Fruit fly (Drosophila melanogaster) whole organism, embryonic: Measurements from ENCODE around the gene Ctr1A.

Experiments
- CG10209 ChIP-seq: fragments of 200-800 bp; sonication (Bioruptor generic); optimal IDR thresholded peaks from 3 replicates; lab custom pipeline; 2017; ENCODE audit warnings: missing biosample characterization, mild to moderate bottlenecking, missing genetic modification characterization, missing genetic modification reagents
- CG11560 ChIP-seq: fragments of 200-800 bp; sonication (Bioruptor generic); IDR thresholded peaks from 3 replicates; pipeline ENCODE4 v1.3.6; 2022; ENCODE audit warnings: missing biosample characterization, missing genetic modification characterization
- CG12236 ChIP-seq: fragments of 200-800 bp; sonication (Bioruptor generic); optimal IDR thresholded peaks from 2 replicates; lab custom pipeline; 2016; ENCODE audit warnings: missing biosample characterization, missing genetic modification characterization
- CG12942 ChIP-seq: fragments of 200-800 bp; sonication (Bioruptor generic); optimal IDR thresholded peaks from 3 replicates; lab custom pipeline; 2016; ENCODE audit warnings: missing biosample characterization, missing genetic modification characterization
- CG14710 ChIP-seq: fragments of 200-800 bp; sonication (Bioruptor generic); optimal IDR thresholded peaks from 3 replicates; lab custom pipeline; 2019; ENCODE audit warnings: missing biosample characterization, mild to moderate bottlenecking, missing genetic modification characterization, moderate library complexity
- CG16779 ChIP-seq: fragments of 200-800 bp; sonication (Bioruptor generic); IDR thresholded peaks from 2 replicates; pipeline ENCODE4 v1.3.6; 2022; ENCODE audit warnings: missing biosample characterization, missing genetic modification characterization
- CG17361 ChIP-seq: fragments of 200-800 bp; sonication (Bioruptor generic); IDR thresholded peaks from 3 replicates; pipeline ENCODE4 v1.3.6; 2022; ENCODE audit warnings: missing biosample characterization, missing genetic modification characterization
- CG17829 ChIP-seq: fragments of 200-800 bp; optimal IDR thresholded peaks from 2 replicates; lab custom pipeline; 2019; ENCODE audit warnings: missing biosample characterization, mild to moderate bottlenecking, missing genetic modification characterization, moderate library complexity
- CG18619 ChIP-seq: fragments of 200-800 bp; sonication (Bioruptor generic); optimal IDR thresholded peaks from 3 replicates; lab custom pipeline; 2017; ENCODE audit warnings: missing biosample characterization, mild to moderate bottlenecking, missing genetic modification characterization
- CG2120 ChIP-seq: fragments of 200-800 bp; sonication (Bioruptor generic); optimal IDR thresholded peaks from 3 replicates; lab custom pipeline; 2016; ENCODE audit warnings: missing biosample characterization, missing genetic modification characterization
- CG30431 ChIP-seq: fragments of 200-800 bp; sonication (Bioruptor generic); optimal IDR thresholded peaks from 2 replicates; lab custom pipeline; 2017; ENCODE audit warnings: missing biosample characterization, missing genetic modification characterization
- CG31388 ChIP-seq: fragments of 200-800 bp; sonication (Bioruptor generic); optimal IDR thresholded peaks from 2 replicates; lab custom pipeline; 2016; ENCODE audit warnings: missing biosample characterization, missing genetic modification characterization
- CG3281 ChIP-seq: fragments of 200-800 bp; sonication (Bioruptor generic); optimal IDR thresholded peaks from 3 replicates; lab custom pipeline; 2017; ENCODE audit warnings: missing biosample characterization, mild to moderate bottlenecking, missing genetic modification characterization
- CG3407 ChIP-seq: fragments of 200-800 bp; sonication (Bioruptor generic); optimal IDR thresholded peaks from 2 replicates; lab custom pipeline; 2018; ENCODE audit warnings: missing biosample characterization, mild to moderate bottlenecking, missing genetic modification characterization
- CG34224 ChIP-seq: fragments of 200-800 bp; sonication (Bioruptor generic); IDR thresholded peaks from 3 replicates; pipeline ENCODE4 v1.3.6; 2022; ENCODE audit warnings: missing biosample characterization, missing genetic modification characterization; ENCODE audit not compliant: partially characterized antibody
- CG4282 ChIP-seq: fragments of 200-800 bp; sonication (Bioruptor generic); optimal IDR thresholded peaks from 2 replicates; lab custom pipeline; 2016; ENCODE audit warnings: missing biosample characterization, missing genetic modification characterization
- CG4360 ChIP-seq: fragments of 200-800 bp; sonication (Bioruptor generic); IDR thresholded peaks from 2 replicates; pipeline ENCODE4 v1.3.6; 2022; ENCODE audit warnings: missing biosample characterization, missing genetic modification characterization
- CG5245 ChIP-seq: fragments of 200-800 bp; sonication (Bioruptor generic); optimal IDR thresholded peaks from 3 replicates; lab custom pipeline; 2016; ENCODE audit warnings: missing biosample characterization, missing genetic modification characterization
- CG9727 ChIP-seq: fragments of 200-800 bp; sonication (Bioruptor generic); optimal IDR thresholded peaks from 3 replicates; lab custom pipeline; 2017; ENCODE audit warnings: missing biosample characterization, mild to moderate bottlenecking, missing genetic modification characterization
- Camta ChIP-seq: fragments of 200-800 bp; sonication (Bioruptor generic); optimal IDR thresholded peaks from 2 replicates; lab custom pipeline; 2016; ENCODE audit warnings: missing biosample characterization, missing genetic modification characterization
- D19B ChIP-seq: fragments of 200-800 bp; sonication (Bioruptor generic); optimal IDR thresholded peaks from 2 replicates; lab custom pipeline; 2017; ENCODE audit warnings: missing biosample characterization, mild to moderate bottlenecking, missing genetic modification characterization
- E2f1 ChIP-seq: fragments of 200-800 bp; sonication (Bioruptor generic); IDR thresholded peaks from 2 replicates; pipeline ENCODE4 v1.3.6; 2022; ENCODE audit warnings: missing biosample characterization, missing genetic modification characterization
- Eip74EF ChIP-seq, 2 experiments: fragments of 200-800 bp in 1 of 2; fragments of >200 bp in 1 of 2; sonication (Bioruptor generic) in 1 of 2; optimal IDR thresholded peaks; 2 replicates each; lab custom pipeline; 2017 to 2019; ENCODE audit warnings: missing biosample characterization in 2 of 2, missing genetic modification characterization in 2 of 2, mild to moderate bottlenecking in 1 of 2, moderate library complexity in 1 of 2
- Ets65A ChIP-seq: fragments of 200-800 bp; sonication (Bioruptor generic); peaks from one replicate; lab custom pipeline; 2016; ENCODE audit warnings: missing biosample characterization, missing genetic modification characterization
- HLH3B ChIP-seq: fragments of 200-800 bp; sonication (Bioruptor generic); IDR thresholded peaks from 2 replicates; pipeline ENCODE4 v1.3.6; 2022; ENCODE audit warnings: missing biosample characterization, missing genetic modification characterization
- NC2α ChIP-seq: fragments of 200-800 bp; sonication (Bioruptor generic); optimal IDR thresholded peaks from 2 replicates; lab custom pipeline; 2016; ENCODE audit warnings: missing biosample characterization, missing genetic modification characterization
- Ptx1 ChIP-seq: fragments of 200-800 bp; sonication (Bioruptor generic); IDR thresholded peaks from 2 replicates; pipeline ENCODE4 v1.3.6; 2022; ENCODE audit warnings: missing biosample characterization, missing genetic modification characterization
- Scr ChIP-seq: fragments of 200-800 bp; sonication (Bioruptor generic); IDR thresholded peaks from 2 replicates; pipeline ENCODE4 v1.3.6; 2022; ENCODE audit warnings: missing biosample characterization, missing genetic modification characterization; ENCODE audit not compliant: partially characterized antibody
- Sox100B ChIP-seq: fragments of 200-800 bp; sonication (Bioruptor generic); optimal IDR thresholded peaks from 3 replicates; lab custom pipeline; 2018; ENCODE audit warnings: missing biosample characterization, mild to moderate bottlenecking, missing genetic modification characterization
- Taf1 ChIP-seq: fragments of 200-800 bp; sonication (Bioruptor generic); IDR thresholded peaks from 2 replicates; pipeline ENCODE4 v1.3.6; 2022; ENCODE audit warnings: missing biosample characterization, missing genetic modification characterization
- Tbp ChIP-seq: fragments of >200 bp; optimal IDR thresholded peaks from 2 replicates; lab custom pipeline; 2018; ENCODE audit warnings: missing biosample characterization, missing genetic modification characterization
- ash1 ChIP-seq: fragments of 200-800 bp; sonication (Bioruptor generic); optimal IDR thresholded peaks from 2 replicates; lab custom pipeline; 2018; ENCODE audit warnings: missing biosample characterization, mild to moderate bottlenecking, missing genetic modification characterization
- bbx ChIP-seq: fragments of 200-800 bp; sonication (Bioruptor generic); IDR thresholded peaks from 2 replicates; pipeline ENCODE4 v1.3.6; 2022; ENCODE audit warnings: missing biosample characterization, missing genetic modification characterization; ENCODE audit not compliant: partially characterized antibody
- chif ChIP-seq, 2 experiments: fragments of 200-800 bp; sonication (Bioruptor generic); optimal IDR thresholded peaks; 3 replicates each; lab custom pipeline; 2016; ENCODE audit warnings: missing biosample characterization in 2 of 2, missing genetic modification characterization in 2 of 2
- chinmo ChIP-seq: fragments of 200-800 bp; sonication (Bioruptor generic); IDR thresholded peaks from 4 replicates; pipeline ENCODE4 v1.3.6; 2022; ENCODE audit warnings: missing biosample characterization, missing genetic modification characterization; ENCODE audit not compliant: partially characterized antibody
- crol ChIP-seq: fragments of 200-800 bp; sonication (Bioruptor generic); IDR thresholded peaks from 2 replicates; pipeline ENCODE4 v1.3.6; 2022; ENCODE audit warnings: missing biosample characterization, missing genetic modification characterization
- da ChIP-seq: fragments of 200-800 bp; sonication (Bioruptor generic); optimal IDR thresholded peaks from 2 replicates; lab custom pipeline; 2016; ENCODE audit warnings: missing biosample characterization, missing genetic modification characterization
- gcm2 ChIP-seq: fragments of 200-800 bp; sonication (Bioruptor generic); optimal IDR thresholded peaks from 2 replicates; lab custom pipeline; 2016; ENCODE audit warnings: missing biosample characterization, missing genetic modification characterization
- hbn ChIP-seq: fragments of 200-800 bp; sonication (Bioruptor generic); IDR thresholded peaks from 2 replicates; pipeline ENCODE4 v1.3.6; 2022; ENCODE audit warnings: missing biosample characterization, missing genetic modification characterization; ENCODE audit not compliant: partially characterized antibody
- ind ChIP-seq: fragments of 200-800 bp; sonication (Bioruptor generic); optimal IDR thresholded peaks from 3 replicates; lab custom pipeline; 2016; ENCODE audit warnings: missing biosample characterization, missing genetic modification characterization
- lola ChIP-seq, 3 experiments: fragments of >200 bp in 2 of 3; fragments of 200-800 bp in 1 of 3; sonication (Bioruptor generic) in 1 of 3; optimal IDR thresholded peaks; 2 replicates each; lab custom pipeline; 2017 to 2019; ENCODE audit warnings: missing biosample characterization in 3 of 3, missing genetic modification characterization in 3 of 3, mild to moderate bottlenecking in 1 of 3, moderate library complexity in 1 of 3
- nerfin-1 ChIP-seq: fragments of 200-800 bp; sonication (Bioruptor generic); optimal IDR thresholded peaks from 3 replicates; lab custom pipeline; 2019; ENCODE audit warnings: missing biosample characterization, mild to moderate bottlenecking, missing genetic modification characterization, moderate library complexity
- nmo ChIP-seq: fragments of 200-800 bp; sonication (Bioruptor generic); optimal IDR thresholded peaks from 2 replicates; lab custom pipeline; 2018; ENCODE audit warnings: missing biosample characterization, mild to moderate bottlenecking, missing genetic modification characterization, moderate library complexity
- otp ChIP-seq: fragments of 200-800 bp; sonication (Bioruptor generic); IDR thresholded peaks from 3 replicates; pipeline ENCODE4, ENCODE4 v1.3.6; 2022; ENCODE audit warnings: missing biosample characterization, missing genetic modification characterization
- pb ChIP-seq: fragments of 200-800 bp; sonication (Bioruptor generic); optimal IDR thresholded peaks from 3 replicates; lab custom pipeline; 2016; ENCODE audit warnings: missing biosample characterization, missing genetic modification characterization
- sens ChIP-seq: fragments of 200-800 bp; sonication (Bioruptor generic); peaks from one replicate; lab custom pipeline; 2016; ENCODE audit warnings: missing biosample characterization, missing genetic modification characterization
- slp2 ChIP-seq: fragments of 200-800 bp; sonication (Bioruptor generic); optimal IDR thresholded peaks from 2 replicates; lab custom pipeline; 2016; ENCODE audit warnings: missing biosample characterization, missing genetic modification characterization
- tin ChIP-seq: fragments of 200-800 bp; sonication (Bioruptor generic); optimal IDR thresholded peaks from 3 replicates; lab custom pipeline; 2016; ENCODE audit warnings: missing biosample characterization, missing genetic modification characterization
- trem ChIP-seq: fragments of 200-800 bp; optimal IDR thresholded peaks from 3 replicates; lab custom pipeline; 2019; ENCODE audit warnings: missing biosample characterization, mild to moderate bottlenecking, missing genetic modification characterization, moderate library complexity
- zen2 ChIP-seq: fragments of 200-800 bp; sonication (Bioruptor generic); IDR thresholded peaks from 3 replicates; pipeline ENCODE4 v1.3.6; 2022; ENCODE audit warnings: missing biosample characterization, missing genetic modification characterization; ENCODE audit not compliant: partially characterized antibody

Gene Ctr1A

dm6 chrX:6677826-6678489 is 16.5 kb downstream of the Ctr1A start, which contains the start of gene Fum1 (continued):
- TF ChIP-seq CG34224 (GFP tag; lab: Robert Waterston, UW) (peak; percentile 87), CG3407 (GFP tag; lab: Kevin White, UChicago) (no peak), lola (GFP tag; optimal IDR thresholded peaks at IDR 0.05; lab: Kevin White, UChicago) (no peak), hbn (peak; percentile 85), slp2 (GFP tag; lab: Kevin White, UChicago) (no peak), gcm2 (no peak), CG4282 (GFP tag; lab: Kevin White, UChicago) (no peak), CG9727 (GFP tag; lab: Kevin White, UChicago) (no peak), Camta (GFP tag; lab: Kevin White, UChicago) (no peak), NC2α (GFP tag; lab: Kevin White, UChicago) (no peak), CG30431 (GFP tag; lab: Kevin White, UChicago) (no peak), Ptx1 (no peak), crol (GFP tag; lab: Robert Waterston, UW) (no peak), pb (GFP tag; lab: Kevin White, UChicago) (no peak), trem (tag; lab: Kevin White, UChicago) (peak; percentile 69), Eip74EF (GFP tag; optimal IDR thresholded peaks at IDR 0.05; lab: Kevin White, UChicago) (peak in 1 of 2 experiments; percentile 4), CG2120 (GFP tag; lab: Kevin White, UChicago) (peak; percentile 31), tin (GFP tag; lab: Kevin White, UChicago) (no peak), CG3281 (GFP tag; lab: Kevin White, UChicago) (peak; percentile 14), da (GFP tag; lab: Kevin White, UChicago) (peak; percentile 23), CG12236 (no peak), CG16779 (GFP tag; lab: Robert Waterston, UW) (no peak), Tbp (GFP tag; lab: Kevin White, UChicago) (no peak), CG10209 (GFP tag; lab: Kevin White, UChicago) (no peak), zen2 (GFP tag; lab: Robert Waterston, UW) (peak; percentile 64; the same call in 2 of the 3 replicates), ind (no peak), chif (GFP tag; optimal IDR thresholded peaks at IDR 0.05; lab: Kevin White, UChicago) (no peak), Sox100B (GFP tag; lab: Kevin White, UChicago) (no peak), CG31388 (no peak), nmo (GFP tag; lab: Kevin White, UChicago) (peak; percentile 49), CG11560 (tag; lab: Robert Waterston, UW) (0 out of 3 replicates have a peak, but pooled peaks have one; percentile 11), chinmo (GFP tag; lab: Robert Waterston, UW) (peak; percentile 47; the same call in 1 of the 4 replicates), Taf1 (no peak), Scr (GFP tag; lab: Robert Waterston, UW) (peak; percentile 95), CG5245 (GFP tag; lab: Kevin White, UChicago) (no peak), sens (peak; percentile 84), ash1 (no peak), otp (no peak), D19B (GFP tag; lab: Kevin White, UChicago) (no peak), CG18619 (GFP tag; lab: Kevin White, UChicago) (no peak), HLH3B (GFP tag; lab: Robert Waterston, UW) (no peak), CG12942 (no peak), nerfin-1 (tag; lab: Kevin White, UChicago) (peak; percentile 9), Ets65A (GFP tag; lab: Kevin White, UChicago) (peak; percentile 61), CG4360 (GFP tag; lab: Robert Waterston, UW) (peak; percentile 98), E2f1 (GFP tag; lab: Robert Waterston, UW) (no peak), CG14710 (tag; lab: Kevin White, UChicago) (peak; percentile 74), CG17829 (tag; lab: Kevin White, UChicago) (peak; percentile 10), bbx (GFP tag; lab: Robert Waterston, UW) (peak; percentile 84), CG17361 (GFP tag; lab: Robert Waterston, UW) (peak; percentile 19; the same call in 1 of the 3 replicates)
